Worm (Caenorhabditis elegans): ENCODE measurements around the gene sru-35.
A peak's percentile ranks its signal among the peaks of the same experiment; 100 is the strongest.

The sru-35 gene

ce11 chrIV:8758620-8759019, 31.4 kb downstream of the sru-35 start:
- TF ChIP-seq klf-2 (GFP tag; conservative IDR thresholded peaks at IDR 0.05) (no peak), cog-1 (tag; optimal IDR thresholded peaks at IDR 0.05) (no peak), T22C8.4 (GFP tag; IDR thresholded peaks at IDR 0.05) (no peak), med-1 (GFP tag; optimal IDR thresholded peaks at IDR 0.05; ENCODE audit: insufficient read depth) (no peak), tab-1 (GFP tag; IDR thresholded peaks at IDR 0.05) (no peak), ztf-23 (GFP tag; IDR thresholded peaks at IDR 0.05) (no peak), ztf-29 (GFP tag; IDR thresholded peaks at IDR 0.05) (no peak), ref-1 (GFP tag; conservative IDR thresholded peaks at IDR 0.05) (no peak), flt-1 (GFP tag; IDR thresholded peaks at IDR 0.05) (no peak)

DNA sequence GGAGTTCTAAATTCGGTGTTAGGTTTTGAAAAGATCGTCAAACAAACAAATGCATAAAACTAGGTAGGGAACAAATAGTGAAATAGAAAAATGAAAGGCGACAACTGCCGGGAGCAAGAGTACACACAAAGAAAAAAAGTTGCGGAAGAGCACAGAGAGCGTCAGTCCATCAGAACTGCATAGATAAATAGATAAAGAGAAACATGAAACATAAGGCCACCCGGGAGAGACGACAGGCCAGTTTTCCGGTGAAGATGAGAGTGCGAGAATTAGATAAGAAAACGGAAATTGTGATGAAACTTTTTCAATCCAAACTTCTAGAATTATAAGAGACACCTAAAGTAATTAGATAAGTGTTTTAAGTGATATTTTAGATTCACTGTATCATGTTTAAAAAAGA, 32.3 kb downstream of the sru-35 start:
- TF ChIP-seq klf-2 (GFP tag; conservative IDR thresholded peaks at IDR 0.05) (no peak), med-1 (GFP tag; optimal IDR thresholded peaks at IDR 0.05; ENCODE audit: insufficient read depth) (no peak), ztf-29 (GFP tag; IDR thresholded peaks at IDR 0.05) (no peak), cog-1 (tag; optimal IDR thresholded peaks at IDR 0.05) (no peak), tab-1 (GFP tag; IDR thresholded peaks at IDR 0.05) (no peak), ztf-23 (GFP tag; IDR thresholded peaks at IDR 0.05) (no peak), flt-1 (GFP tag; IDR thresholded peaks at IDR 0.05) (no peak), T22C8.4 (GFP tag; IDR thresholded peaks at IDR 0.05) (no peak), ref-1 (GFP tag; conservative IDR thresholded peaks at IDR 0.05) (no peak)

- TF ChIP-seq ztf-29 (GFP tag; IDR thresholded peaks at IDR 0.05) (no peak), T22C8.4 (GFP tag; IDR thresholded peaks at IDR 0.05) (no peak), flt-1 (GFP tag; IDR thresholded peaks at IDR 0.05) (no peak), ref-1 (GFP tag; conservative IDR thresholded peaks at IDR 0.05) (no peak), ztf-23 (GFP tag; IDR thresholded peaks at IDR 0.05) (no peak), med-1 (GFP tag; optimal IDR thresholded peaks at IDR 0.05; ENCODE audit: insufficient read depth) (no peak), cog-1 (tag; optimal IDR thresholded peaks at IDR 0.05) (no peak), tab-1 (GFP tag; IDR thresholded peaks at IDR 0.05) (no peak), klf-2 (GFP tag; conservative IDR thresholded peaks at IDR 0.05) (no peak)
These were observed 35.3 kb downstream of the sru-35 start, which contains the start of gene elli-1 for ce11 chrIV:8754727-8755126. elli-1 (minus strand) TSS chrIV:8754827.

DNA sequence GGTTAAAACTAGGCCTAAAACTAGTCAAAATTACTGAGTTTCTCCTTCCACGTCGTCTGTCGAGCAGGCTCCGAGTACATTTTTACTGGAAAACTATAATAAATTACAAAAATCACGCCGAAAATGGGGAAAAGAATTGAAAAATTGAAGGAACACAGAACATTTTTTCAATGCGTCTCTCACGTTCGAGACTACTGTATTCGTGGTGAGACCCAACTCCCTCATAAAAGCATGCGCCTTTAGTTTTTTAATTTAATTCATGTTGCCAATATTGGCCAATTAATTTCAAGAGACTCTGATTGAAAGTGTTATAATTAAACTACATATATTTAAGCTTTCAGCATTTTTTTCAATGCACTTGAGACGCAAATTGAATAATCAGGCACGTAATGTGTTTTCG, 35.9 kb downstream of the sru-35 start:
- TF ChIP-seq cog-1 (tag; optimal IDR thresholded peaks at IDR 0.05): no peak
- no peak for TF ChIP-seq ref-1 (GFP tag; conservative IDR thresholded peaks at IDR 0.05)

- TF ChIP-seq tab-1 (GFP tag; IDR thresholded peaks at IDR 0.05): no peak
- no peak for TF ChIP-seq T22C8.4 (GFP tag; IDR thresholded peaks at IDR 0.05)
- no peak for TF ChIP-seq cog-1 (tag; optimal IDR thresholded peaks at IDR 0.05)
- no peak for TF ChIP-seq ref-1 (GFP tag; conservative IDR thresholded peaks at IDR 0.05)
- no peak for TF ChIP-seq flt-1 (GFP tag; IDR thresholded peaks at IDR 0.05)
- no peak for TF ChIP-seq ztf-29 (GFP tag; IDR thresholded peaks at IDR 0.05)
- TF ChIP-seq klf-2 (GFP tag; conservative IDR thresholded peaks at IDR 0.05): no peak
- TF ChIP-seq med-1 (GFP tag; optimal IDR thresholded peaks at IDR 0.05; ENCODE audit: insufficient read depth): no peak
- TF ChIP-seq ztf-23 (GFP tag; IDR thresholded peaks at IDR 0.05): no peak
These were observed 37.6 kb downstream of the sru-35 start for ce11 chrIV:8752492-8752891.

- TF ChIP-seq tab-1 (GFP tag; IDR thresholded peaks at IDR 0.05) (no peak), ztf-29 (GFP tag; IDR thresholded peaks at IDR 0.05) (no peak), med-1 (GFP tag; optimal IDR thresholded peaks at IDR 0.05; ENCODE audit: insufficient read depth) (no peak), cog-1 (tag; optimal IDR thresholded peaks at IDR 0.05) (no peak), ztf-23 (GFP tag; IDR thresholded peaks at IDR 0.05) (no peak), flt-1 (GFP tag; IDR thresholded peaks at IDR 0.05) (no peak), klf-2 (GFP tag; conservative IDR thresholded peaks at IDR 0.05) (no peak), T22C8.4 (GFP tag; IDR thresholded peaks at IDR 0.05) (no peak), ref-1 (GFP tag; conservative IDR thresholded peaks at IDR 0.05) (no peak)
These were observed 41.1 kb downstream of the sru-35 start for ce11 chrIV:8748967-8749366.

ce11 chrIV:8745591-8746302, 44.3 kb downstream of the sru-35 start, which contains the start of the genes F20C5.7 and parg-1:
F20C5.7 (minus strand) TSS chrIV:8745691.
parg-1 (plus strand) TSS chrIV:8746252.
- TF ChIP-seq klf-2 (GFP tag; conservative IDR thresholded peaks at IDR 0.05) (no peak), ref-1 (GFP tag; conservative IDR thresholded peaks at IDR 0.05) (no peak), ztf-29 (GFP tag; IDR thresholded peaks at IDR 0.05) (no peak), cog-1 (tag; optimal IDR thresholded peaks at IDR 0.05) (no peak), T22C8.4 (GFP tag; IDR thresholded peaks at IDR 0.05) (no peak), flt-1 (GFP tag; IDR thresholded peaks at IDR 0.05) (no peak), med-1 (GFP tag; optimal IDR thresholded peaks at IDR 0.05; ENCODE audit: insufficient read depth) (no peak), ztf-23 (GFP tag; IDR thresholded peaks at IDR 0.05) (no peak), tab-1 (GFP tag; IDR thresholded peaks at IDR 0.05) (no peak)

ce11 chrIV:8743654-8744332, 46.3 kb downstream of the sru-35 start, which contains the start of gene F21D5.7:
F21D5.7 (minus strand) TSS chrIV:8743704.
- TF ChIP-seq tab-1 (GFP tag; IDR thresholded peaks at IDR 0.05) (no peak), flt-1 (GFP tag; IDR thresholded peaks at IDR 0.05) (no peak), T22C8.4 (GFP tag; IDR thresholded peaks at IDR 0.05) (0 out of 2 replicates have a peak, but pooled peaks have one; percentile 34)

ce11 chrIV:8740952-8741438, 49.0 kb downstream of the sru-35 start, which contains the start of gene F21D5.6:
F21D5.6 (minus strand) TSS chrIV:8741388.
- TF ChIP-seq med-1 (GFP tag; optimal IDR thresholded peaks at IDR 0.05; ENCODE audit: insufficient read depth) (no peak), klf-2 (GFP tag; conservative IDR thresholded peaks at IDR 0.05) (no peak), tab-1 (GFP tag; IDR thresholded peaks at IDR 0.05) (no peak), ztf-29 (GFP tag; IDR thresholded peaks at IDR 0.05) (no peak), flt-1 (GFP tag; IDR thresholded peaks at IDR 0.05) (0 out of 2 replicates have a peak, but pooled peaks have one; percentile 33), cog-1 (tag; optimal IDR thresholded peaks at IDR 0.05) (no peak)
